Worm (Caenorhabditis elegans) whole organism, young adult: Measurements from ENCODE around the gene T04F3.1.

Experiments used
- B0261.1 ChIP-seq: sonication (generic microtip); optimal IDR thresholded peaks from 2 replicates; lab custom pipeline; 2016; ENCODE audit warnings: mild to moderate bottlenecking, missing genetic modification characterization, moderate library complexity, missing compliant biosample characterization
- B0336.3 ChIP-seq: fragments of 200-800 bp; sonication (Bioruptor generic); IDR thresholded peaks from 2 replicates; pipeline ENCODE4 v1.3.6; 2022; ENCODE audit warnings: missing genetic modification characterization, missing compliant biosample characterization
- D2030.7 ChIP-seq: fragments of 200-800 bp; sonication (Bioruptor generic); IDR thresholded peaks from 2 replicates; pipeline ENCODE4 v1.3.6; 2022; ENCODE audit warnings: missing genetic modification reagents, missing genetic modification characterization, missing compliant biosample characterization
- F10E7.11 ChIP-seq: sonication (generic microtip); optimal IDR thresholded peaks from 2 replicates; lab custom pipeline; 2017; ENCODE audit warnings: mild to moderate bottlenecking, missing genetic modification characterization, moderate library complexity, missing compliant biosample characterization
- F23B12.7 ChIP-seq: sonication (generic microtip); optimal IDR thresholded peaks from 2 replicates; lab custom pipeline; 2017; ENCODE audit warnings: missing genetic modification characterization, mild to moderate bottlenecking, missing compliant biosample characterization, antibody characterized with exemption, moderate library complexity; ENCODE audit not compliant: insufficient read depth
- F39B2.1 ChIP-seq: fragments of 200-800 bp; sonication (Bioruptor generic); IDR thresholded peaks from 2 replicates; pipeline ENCODE4 v1.3.6; 2022; ENCODE audit warnings: missing genetic modification reagents, missing genetic modification characterization, missing compliant biosample characterization
- F57C9.4 ChIP-seq: sonication (generic microtip); optimal IDR thresholded peaks from 2 replicates; lab custom pipeline; 2017; ENCODE audit warnings: mild to moderate bottlenecking, missing genetic modification characterization, missing compliant biosample characterization
- K11D2.4 ChIP-seq: fragments of 200-800 bp; sonication (Bioruptor generic); IDR thresholded peaks from 2 replicates; pipeline ENCODE4 v1.3.6; 2022; ENCODE audit warnings: missing genetic modification reagents, missing genetic modification characterization, missing compliant biosample characterization
- T26A5.8 ChIP-seq: sonication (generic microtip); optimal IDR thresholded peaks from 2 replicates; lab custom pipeline; 2016; ENCODE audit warnings: missing genetic modification characterization, missing compliant biosample characterization
- Y56A3A.18 ChIP-seq: fragments of 200-800 bp; sonication (Bioruptor generic); IDR thresholded peaks from 2 replicates; pipeline ENCODE4 v1.3.6; 2022; ENCODE audit warnings: missing genetic modification reagents, missing genetic modification characterization, missing compliant biosample characterization
- ZK185.1 ChIP-seq: sonication (generic microtip); optimal IDR thresholded peaks from 2 replicates; lab custom pipeline; 2016; ENCODE audit warnings: mild to moderate bottlenecking, missing genetic modification characterization, missing compliant biosample characterization; ENCODE audit not compliant: poor library complexity, severe bottlenecking
- aptf-3 ChIP-seq: fragments of 200-800 bp; sonication (Bioruptor generic); IDR thresholded peaks from 2 replicates; pipeline ENCODE4 v1.3.6; 2022; ENCODE audit warnings: missing genetic modification characterization, missing compliant biosample characterization
- attf-6 ChIP-seq: fragments of 200-800 bp; sonication (Bioruptor generic); IDR thresholded peaks from 2 replicates; pipeline ENCODE4 v1.3.6; 2022; ENCODE audit warnings: missing genetic modification reagents, missing genetic modification characterization, missing compliant biosample characterization
- ccch-3 ChIP-seq: fragments of 200-800 bp; sonication (Bioruptor generic); optimal IDR thresholded peaks from 2 replicates; lab custom pipeline; 2018; ENCODE audit warnings: mild to moderate bottlenecking, missing genetic modification characterization, missing compliant biosample characterization
- cebp-1 ChIP-seq, 2 experiments: fragments of 200-800 bp in 1 of 2; sonication (Bioruptor generic) in 1 of 2; sonication (generic microtip) in 1 of 2; IDR thresholded peaks in 1 of 2; optimal IDR thresholded peaks in 1 of 2; 2 replicates each; pipeline versions ENCODE4 v1.3.6 to Lab custom; 2017 to 2022; ENCODE audit warnings: missing compliant biosample characterization in 2 of 2, missing genetic modification characterization in 2 of 2, mild to moderate bottlenecking in 1 of 2, missing genetic modification reagents in 1 of 2, moderate library complexity in 1 of 2
- ceh-100 ChIP-seq: fragments of 200-800 bp; sonication (Bioruptor generic); IDR thresholded peaks from 2 replicates; pipeline ENCODE4 v1.3.6; 2022; ENCODE audit warnings: missing genetic modification reagents, missing genetic modification characterization, missing compliant biosample characterization
- ceh-27 ChIP-seq: fragments of 200-800 bp; sonication (Bioruptor generic); optimal IDR thresholded peaks from 2 replicates; lab custom pipeline; 2018; ENCODE audit warnings: mild to moderate bottlenecking, missing genetic modification characterization, moderate library complexity, missing compliant biosample characterization
- ceh-91 ChIP-seq: fragments of 200-800 bp; sonication (Bioruptor generic); IDR thresholded peaks from 2 replicates; pipeline ENCODE4 v1.3.6; 2022; ENCODE audit warnings: missing genetic modification reagents, missing genetic modification characterization, missing compliant biosample characterization
- egl-44 ChIP-seq: fragments of 200-800 bp; sonication (Bioruptor generic); IDR thresholded peaks from 2 replicates; pipeline ENCODE4 v1.3.6; 2022; ENCODE audit warnings: missing genetic modification reagents, missing genetic modification characterization, missing compliant biosample characterization
- gei-17 ChIP-seq: fragments of 200-800 bp; sonication (Bioruptor generic); optimal IDR thresholded peaks from 2 replicates; lab custom pipeline; 2018; ENCODE audit warnings: mild to moderate bottlenecking, missing genetic modification characterization, missing compliant biosample characterization
- hlh-12 ChIP-seq: sonication (generic microtip); optimal IDR thresholded peaks from 2 replicates; lab custom pipeline; 2016; ENCODE audit warnings: missing genetic modification characterization, missing compliant biosample characterization
- hlh-26 ChIP-seq: fragments of 200-800 bp; sonication (Bioruptor generic); conservative IDR thresholded peaks from 2 replicates; pipeline ENCODE4 v1.3.6; 2022; ENCODE audit warnings: missing genetic modification reagents, missing genetic modification characterization, missing compliant biosample characterization
- hmg-20 ChIP-seq: fragments of 200-800 bp; sonication (Bioruptor generic); IDR thresholded peaks from 2 replicates; pipeline ENCODE4 v1.3.6; 2022; ENCODE audit warnings: missing genetic modification reagents, missing genetic modification characterization, missing compliant biosample characterization
- hrde-1 ChIP-seq: sonication (generic microtip); optimal IDR thresholded peaks from 2 replicates; lab custom pipeline; 2016; ENCODE audit warnings: missing genetic modification characterization, mild to moderate bottlenecking, missing compliant biosample characterization, moderate library complexity, missing genotype, missing genetic modification reagents, borderline replicate concordance
- let-607 ChIP-seq, 2 experiments: fragments of 200-800 bp in 1 of 2; sonication (Bioruptor generic) in 1 of 2; sonication (generic microtip) in 1 of 2; optimal IDR thresholded peaks; 2 replicates each; lab custom pipeline; 2016 to 2018; ENCODE audit warnings: mild to moderate bottlenecking in 2 of 2, missing compliant biosample characterization in 2 of 2, missing genetic modification characterization in 2 of 2, moderate library complexity in 2 of 2, missing genotype in 1 of 2
- lin-54 ChIP-seq: fragments of 200-800 bp; sonication (Bioruptor generic); optimal IDR thresholded peaks from 2 replicates; lab custom pipeline; 2018; ENCODE audit warnings: mild to moderate bottlenecking, missing genetic modification characterization, missing compliant biosample characterization
- lir-1 ChIP-seq: fragments of 200-800 bp; sonication (Bioruptor generic); conservative IDR thresholded peaks from 2 replicates; pipeline ENCODE4 v1.3.6; 2022; ENCODE audit warnings: missing genetic modification reagents, missing genetic modification characterization, missing compliant biosample characterization
- madf-8 ChIP-seq: fragments of 200-800 bp; sonication (Bioruptor generic); conservative IDR thresholded peaks from 2 replicates; pipeline ENCODE4 v1.3.6; 2022; ENCODE audit warnings: missing genetic modification reagents, missing genetic modification characterization, missing compliant biosample characterization
- mes-4 ChIP-seq: sonication (generic microtip); optimal IDR thresholded peaks from 2 replicates; lab custom pipeline; 2016; ENCODE audit warnings: missing genotype, missing genetic modification characterization, missing compliant biosample characterization
- nfya-1 ChIP-seq: sonication (generic microtip); optimal IDR thresholded peaks from 2 replicates; lab custom pipeline; 2017; ENCODE audit warnings: antibody characterized with exemption, missing compliant biosample characterization, missing genetic modification characterization, borderline replicate concordance; ENCODE audit not compliant: insufficient read depth
- nfyb-1 ChIP-seq: fragments of 200-800 bp; sonication (Bioruptor generic); IDR thresholded peaks from 2 replicates; pipeline ENCODE4 v1.3.6; 2022; ENCODE audit warnings: missing genetic modification reagents, missing genetic modification characterization, missing compliant biosample characterization
- nhr-80 ChIP-seq: sonication (generic microtip); optimal IDR thresholded peaks from 2 replicates; lab custom pipeline; 2016; ENCODE audit warnings: missing genetic modification characterization, missing compliant biosample characterization
- rec-8 ChIP-seq, 2 experiments: sonication (generic microtip); optimal IDR thresholded peaks; 2 replicates each; lab custom pipeline; 2016; ENCODE audit warnings: mild to moderate bottlenecking in 2 of 2, missing genetic modification characterization in 2 of 2, missing genetic modification reagents in 2 of 2, missing genotype in 2 of 2, missing biosample characterization in 1 of 2, missing compliant biosample characterization in 1 of 2, moderate library complexity in 1 of 2
- repo-1 ChIP-seq: sonication (generic microtip); optimal IDR thresholded peaks from 2 replicates; lab custom pipeline; 2017; ENCODE audit warnings: mild to moderate bottlenecking, missing genetic modification characterization, missing compliant biosample characterization
- sdz-38 ChIP-seq: sonication (generic microtip); optimal IDR thresholded peaks from 2 replicates; lab custom pipeline; 2016; ENCODE audit warnings: missing genotype, missing genetic modification characterization, missing compliant biosample characterization
- snpc-3.4 ChIP-seq: sonication (generic microtip); optimal IDR thresholded peaks from 2 replicates; lab custom pipeline; 2017; ENCODE audit warnings: missing genetic modification characterization, mild to moderate bottlenecking, missing compliant biosample characterization, antibody characterized with exemption, moderate library complexity, missing genotype, missing genetic modification reagents
- somi-1 ChIP-seq: fragments of 200-800 bp; sonication (Bioruptor generic); optimal IDR thresholded peaks from 2 replicates; lab custom pipeline; 2018; ENCODE audit warnings: mild to moderate bottlenecking, missing genetic modification characterization, missing compliant biosample characterization
- tbp1 ChIP-seq: fragments of 200-800 bp; sonication (Bioruptor generic); optimal IDR thresholded peaks from 2 replicates; lab custom pipeline; 2018; ENCODE audit warnings: mild to moderate bottlenecking, missing genetic modification characterization, missing compliant biosample characterization
- tbx-9 ChIP-seq: sonication (generic microtip); optimal IDR thresholded peaks from 2 replicates; lab custom pipeline; 2016; ENCODE audit warnings: borderline replicate concordance, missing genetic modification characterization, inconsistent platforms, missing compliant biosample characterization
- unc-130 ChIP-seq: sonication (generic microtip); optimal IDR thresholded peaks from 2 replicates; lab custom pipeline; 2016; ENCODE audit warnings: missing genetic modification reagents, missing genetic modification characterization, missing compliant biosample characterization
- ztf-22 ChIP-seq: fragments of 200-800 bp; sonication (Bioruptor generic); optimal IDR thresholded peaks from 2 replicates; lab custom pipeline; 2018; ENCODE audit warnings: mild to moderate bottlenecking, missing genetic modification characterization, moderate library complexity, missing compliant biosample characterization

Gene T04F3.1

DNA sequence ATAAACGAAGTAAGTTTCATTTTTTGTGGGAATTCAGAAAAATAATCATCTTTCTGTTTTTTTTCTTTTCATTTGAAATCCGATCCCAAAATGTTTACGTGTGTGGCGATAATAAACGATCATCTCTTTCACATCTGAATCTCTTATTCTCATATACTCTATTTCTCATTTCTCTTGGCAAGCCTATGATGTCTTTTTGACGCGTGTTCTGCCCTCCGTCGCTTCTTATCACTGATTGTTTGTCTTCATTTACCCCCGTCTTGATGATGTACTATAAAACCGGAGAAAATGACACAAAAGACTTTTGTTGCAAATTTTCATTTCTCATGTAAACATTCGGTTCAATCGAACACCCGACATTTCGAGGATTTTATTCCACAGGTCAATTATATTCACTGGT, 38.0 kb downstream of the T04F3.1 start:
- TF ChIP-seq nhr-80 (tag; lab: Kevin White, UChicago) (peak; percentile 72), somi-1 (GFP tag; lab: Kevin White, UChicago) (peak; percentile 40), T26A5.8 (tag; lab: Kevin White, UChicago) (no peak), tbp1 (peak; percentile 12), let-607 (tag; optimal IDR thresholded peaks at IDR 0.05; lab: Kevin White, UChicago) (peak in 1 of 2 experiments; percentile 24)

- TF ChIP-seq ceh-91 (GFP tag; lab: Robert Waterston, UW) (no peak), F39B2.1 (GFP tag; lab: Robert Waterston, UW) (no peak), sdz-38 (tag; lab: Kevin White, UChicago) (no peak), hrde-1 (tag; lab: Kevin White, UChicago) (no peak)
These were observed 39.4 kb downstream of the T04F3.1 start for ce11 chrV:11779310-11779709.

ce11 chrV:11779810-11780209, 39.9 kb downstream of the T04F3.1 start:
- TF ChIP-seq ZK185.1 (tag; lab: Kevin White, UChicago) (no peak), somi-1 (GFP tag; lab: Kevin White, UChicago) (no peak), F10E7.11 (no peak), nhr-80 (tag; lab: Kevin White, UChicago) (no peak), B0261.1 (tag; lab: Kevin White, UChicago) (no peak), Y56A3A.18 (GFP tag; lab: Robert Waterston, UW) (no peak), rec-8 (tag; optimal IDR thresholded peaks at IDR 0.05; lab: Kevin White, UChicago) (no peak), D2030.7 (GFP tag; lab: Robert Waterston, UW) (no peak), madf-8 (no peak), ztf-22 (no peak), hlh-12 (tag; lab: Kevin White, UChicago) (no peak), egl-44 (GFP tag; lab: Robert Waterston, UW) (no peak), F23B12.7 (tag; lab: Kevin White, UChicago) (no peak), lir-1 (GFP tag; lab: Robert Waterston, UW) (no peak), snpc-3.4 (tag; lab: Kevin White, UChicago) (no peak), aptf-3 (GFP tag; lab: Robert Waterston, UW) (no peak), nfya-1 (no peak), lin-54 (no peak)

DNA sequence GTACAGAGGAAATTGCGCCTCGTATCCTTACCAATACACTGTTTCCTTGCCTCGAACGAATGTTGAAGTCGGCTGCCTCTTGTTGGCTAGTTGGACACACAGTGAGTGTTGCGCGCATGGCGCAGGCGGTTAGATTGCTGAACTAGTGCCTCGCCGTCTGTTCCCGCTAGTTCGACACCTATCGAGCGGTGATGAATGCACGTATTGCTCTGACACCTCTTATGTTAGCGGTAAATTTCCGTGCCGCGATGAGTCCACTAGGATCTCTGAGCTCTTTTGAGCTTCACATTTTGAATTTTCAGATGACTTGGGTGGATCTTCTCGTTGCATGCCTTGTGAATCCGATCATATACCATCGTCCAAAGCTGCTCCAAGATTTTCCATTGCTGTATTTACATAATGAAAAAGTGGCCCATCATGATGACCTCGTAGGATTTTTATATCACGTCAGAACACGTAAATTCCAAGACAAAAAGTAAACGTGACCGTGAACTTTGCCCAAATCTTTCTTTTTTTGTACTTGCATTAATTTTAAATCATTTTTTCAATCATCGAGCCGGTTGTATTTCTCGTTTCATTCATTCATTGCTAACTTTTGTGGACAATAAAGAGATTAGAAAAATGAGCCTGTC, 43.1 kb downstream of the T04F3.1 start, which contains the start of gene F55A11.11:
TSS of gene F55A11.11 (plus strand) at position 341 of the 632 bp plus-strand sequence.
- TF ChIP-seq snpc-3.4 (tag; lab: Kevin White, UChicago), result peak; percentile 78
- TF ChIP-seq mes-4 (tag; lab: Kevin White, UChicago), result peak; percentile 84
- peak; percentile 71; the same call in 1 of the 2 replicates for TF ChIP-seq hmg-20
- peak; percentile 84 for TF ChIP-seq B0336.3
- TF ChIP-seq attf-6 (GFP tag; lab: Robert Waterston, UW), result peak; percentile 77
- no peak for TF ChIP-seq nfya-1
- TF ChIP-seq ceh-27 (GFP tag; lab: Kevin White, UChicago), result peak; percentile 91
- TF ChIP-seq nhr-80 (tag; lab: Kevin White, UChicago), result peak; percentile 42
- TF ChIP-seq F57C9.4 (tag; lab: Kevin White, UChicago), result peak; percentile 44
- TF ChIP-seq K11D2.4, result peak; percentile 76
- TF ChIP-seq gei-17 (GFP tag; lab: Kevin White, UChicago), result peak; percentile 46
- peak; percentile 94 for TF ChIP-seq repo-1 (tag; lab: Kevin White, UChicago)
- peak; percentile 72 for TF ChIP-seq cebp-1 (GFP tag; IDR thresholded peaks at IDR 0.05; lab: Robert Waterston, UW)
- TF ChIP-seq cebp-1 (tag; optimal IDR thresholded peaks at IDR 0.05; lab: Kevin White, UChicago), result peak; percentile 85
- peak; percentile 14 for TF ChIP-seq ccch-3
- TF ChIP-seq lin-54, result peak; percentile 81
- peak; percentile 77 for TF ChIP-seq unc-130
- no peak for TF ChIP-seq hlh-26
- peak; percentile 76 for TF ChIP-seq ceh-100 (GFP tag; lab: Robert Waterston, UW)
- TF ChIP-seq tbp1, result peak; percentile 100
- peak; percentile 52 for TF ChIP-seq tbx-9 (tag; lab: Kevin White, UChicago)
- TF ChIP-seq nfyb-1 (GFP tag; lab: Robert Waterston, UW), result peak; percentile 96
